Fruit fly (Drosophila melanogaster): Measurements from ENCODE around the gene CG31176.

DNA sequence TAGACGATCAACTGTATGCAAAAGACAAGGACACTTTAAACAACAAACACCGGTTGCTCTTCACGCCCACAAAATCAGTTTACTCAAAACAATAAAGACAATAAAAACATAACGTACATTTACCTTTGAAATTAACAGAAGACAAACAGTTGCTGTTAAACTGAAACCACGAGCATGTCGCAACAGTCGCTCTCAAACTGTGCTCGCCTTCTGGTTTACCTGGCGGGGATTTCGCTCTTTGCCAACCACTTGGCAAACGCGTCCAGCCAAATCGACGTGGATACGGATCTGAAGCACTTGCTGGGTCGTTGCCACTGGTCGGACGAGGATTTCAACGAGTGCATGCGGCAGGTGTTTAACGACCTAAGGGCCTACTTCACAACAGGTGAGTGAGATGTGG, 54.1 kb downstream of the CG31176 start:
- TF ChIP-seq bab1 (GFP tag; optimal IDR thresholded peaks at IDR 0.05), result no peak
- TF ChIP-seq kay (GFP tag; ENCODE audit: borderline replicate concordance), result no peak
- no peak for TF ChIP-seq CG33017 (tag; optimal IDR thresholded peaks at IDR 0.05)
- no peak for TF ChIP-seq CG5204 (GFP tag; optimal IDR thresholded peaks at IDR 0.05)
- TF ChIP-seq Crg-1 (GFP tag; optimal IDR thresholded peaks at IDR 0.05), result no peak
- TF ChIP-seq cnc (optimal IDR thresholded peaks at IDR 0.05), result no peak
- TF ChIP-seq CG7045 (GFP tag; optimal IDR thresholded peaks at IDR 0.05), result no peak

Measured in whole organism, adult.